Worm (Caenorhabditis elegans) whole organism, L3 larva: Measurements from ENCODE around the gene C05A2.4.

Experiments
- ceh-16 ChIP-seq: sonication (generic microtip); optimal IDR thresholded peaks from 2 replicates; lab custom pipeline; 2017; ENCODE audit warnings: missing biosample characterization, missing genetic modification characterization
- egl-27 ChIP-seq: sonication (generic microtip); optimal IDR thresholded peaks from 4 replicates; lab custom pipeline; 2017; ENCODE audit warnings: missing biosample characterization, missing genetic modification reagents, missing genetic modification characterization
- mdl-1 ChIP-seq: fragments of 150-350 bp; optimal IDR thresholded peaks from 2 replicates; lab custom pipeline; 2014; ENCODE audit warnings: missing biosample characterization, missing genetic modification characterization
- nhr-237 ChIP-seq: fragments of 150-350 bp; optimal IDR thresholded peaks from 2 replicates; lab custom pipeline; 2014; ENCODE audit warnings: missing biosample characterization, missing genetic modification characterization
- skn-1 ChIP-seq: fragments of 150-350 bp; optimal IDR thresholded peaks from 2 replicates; lab custom pipeline; 2014; ENCODE audit warnings: missing biosample characterization, missing genetic modification characterization
- tbx-2 ChIP-seq: sonication (generic microtip); optimal IDR thresholded peaks from 2 replicates; lab custom pipeline; 2016; ENCODE audit warnings: mild to moderate bottlenecking, missing genetic modification characterization, missing compliant biosample characterization
- ztf-11 ChIP-seq: fragments of 150-350 bp; optimal IDR thresholded peaks from 2 replicates; lab custom pipeline; 2014; ENCODE audit warnings: missing biosample characterization, missing genetic modification characterization

- TF ChIP-seq skn-1 (tag; lab: Kevin White, UChicago) (no peak), egl-27 (tag; lab: Kevin White, UChicago) (no peak), mdl-1 (no peak), ceh-16 (tag; lab: Kevin White, UChicago) (no peak), tbx-2 (no peak), ztf-11 (tag; lab: Kevin White, UChicago) (no peak), nhr-237 (tag; lab: Kevin White, UChicago) (no peak)
Measured at ce11 chrV:10682122-10682521, 13.2 kb upstream of the C05A2.4 start, which contains the start of gene gsp-1.
